Worm (Caenorhabditis elegans) whole organism, L1 larva: ENCODE measurements around the gene fdgt-1.

Source experiments
- C16A3.4 ChIP-seq: fragments of 150-350 bp; optimal IDR thresholded peaks from 2 replicates; lab custom pipeline; 2014; ENCODE audit warnings: missing biosample characterization, missing genetic modification characterization
- F16B12.6 ChIP-seq: fragments of 150-350 bp; optimal IDR thresholded peaks from 2 replicates; lab custom pipeline; 2014; ENCODE audit warnings: missing biosample characterization, missing genetic modification characterization
- alr-1 ChIP-seq: fragments of 200-800 bp; sonication (Bioruptor generic); optimal IDR thresholded peaks from 2 replicates; lab custom pipeline; 2018; ENCODE audit warnings: borderline replicate concordance, mild to moderate bottlenecking, missing genetic modification characterization, missing compliant biosample characterization
- ceh-63 ChIP-seq: fragments of 200-800 bp; sonication (Bioruptor generic); optimal IDR thresholded peaks from 2 replicates; lab custom pipeline; 2018; ENCODE audit warnings: mild to moderate bottlenecking, missing genetic modification characterization, missing compliant biosample characterization
- ceh-8 ChIP-seq: fragments of 200-800 bp; sonication (Bioruptor generic); optimal IDR thresholded peaks from 2 replicates; lab custom pipeline; 2018; ENCODE audit warnings: mild to moderate bottlenecking, missing genetic modification characterization, moderate library complexity, missing compliant biosample characterization
- ceh-90 ChIP-seq: sonication (generic microtip); optimal IDR thresholded peaks from 2 replicates; lab custom pipeline; 2016; ENCODE audit warnings: missing genetic modification characterization, missing compliant biosample characterization
- ces-1 ChIP-seq: fragments of 150-350 bp; optimal IDR thresholded peaks from 2 replicates; lab custom pipeline; 2014; ENCODE audit warnings: missing biosample characterization, missing genetic modification reagents, missing genetic modification characterization
- dpl-1 ChIP-seq, 3 experiments: fragments of 150-350 bp in 2 of 3; sonication (generic microtip) in 1 of 3; optimal IDR thresholded peaks; 2 replicates each; lab custom pipeline; 2014 to 2017; ENCODE audit warnings: missing biosample characterization in 3 of 3, missing genetic modification characterization in 3 of 3, missing genetic modification reagents in 3 of 3
- efl-1 ChIP-seq, 4 experiments: fragments of 150-350 bp; optimal IDR thresholded peaks in 3 of 4; peaks in 1 of 4; 1 replicate in 1 of 4; 2 replicates in 3 of 4; lab custom pipeline; 2014; ENCODE audit warnings: missing biosample characterization in 2 of 4, missing genetic modification characterization in 2 of 4, missing genetic modification reagents in 2 of 4
- grh-1 ChIP-seq: fragments of 200-800 bp; sonication (Bioruptor generic); IDR thresholded peaks from 2 replicates; pipeline ENCODE4 v1.3.6; 2022; ENCODE audit warnings: missing genetic modification reagents, missing genetic modification characterization, missing compliant biosample characterization
- hlh-17 ChIP-seq: fragments of 200-800 bp; sonication (Bioruptor generic); optimal IDR thresholded peaks from 2 replicates; lab custom pipeline; 2018; ENCODE audit warnings: missing genetic modification characterization, mild to moderate bottlenecking, missing compliant biosample characterization, moderate library complexity, borderline replicate concordance
- hlh-4 ChIP-seq: sonication (generic microtip); optimal IDR thresholded peaks from 2 replicates; lab custom pipeline; 2016; ENCODE audit warnings: mild to moderate bottlenecking, missing genetic modification characterization, missing compliant biosample characterization
- hpl-2 ChIP-seq: fragments of 150-350 bp; optimal IDR thresholded peaks from 2 replicates; lab custom pipeline; 2014; ENCODE audit warnings: missing biosample characterization, missing genetic modification reagents, missing genetic modification characterization
- isw-1 ChIP-seq: fragments of 200-800 bp; sonication (Bioruptor generic); IDR thresholded peaks from 2 replicates; pipeline ENCODE4 v1.3.6; 2022; ENCODE audit warnings: missing genetic modification characterization, missing compliant biosample characterization
- lin-15B ChIP-seq: fragments of 150-350 bp; sonication (generic microtip); optimal IDR thresholded peaks from 3 replicates; lab custom pipeline; 2014; ENCODE audit warnings: missing biosample characterization, missing genetic modification characterization
- lin-35 ChIP-seq, 2 experiments: fragments of 150-350 bp; optimal IDR thresholded peaks; 2 replicates each; lab custom pipeline; 2014; ENCODE audit warnings: missing biosample characterization in 2 of 2, missing genetic modification characterization in 2 of 2, missing genetic modification reagents in 2 of 2
- lin-39 ChIP-seq: fragments of 150-350 bp; optimal IDR thresholded peaks from 2 replicates; lab custom pipeline; 2014; ENCODE audit warnings: missing biosample characterization, missing genetic modification reagents, missing genetic modification characterization
- lsy-2 ChIP-seq, 2 experiments: fragments of 150-350 bp; optimal IDR thresholded peaks; 2 replicates each; lab custom pipeline; 2014; ENCODE audit warnings: missing biosample characterization in 2 of 2, missing genetic modification characterization in 2 of 2
- mab-9 ChIP-seq: fragments of 200-800 bp; sonication (Bioruptor generic); IDR thresholded peaks from 2 replicates; pipeline ENCODE4 v1.3.6; 2022; ENCODE audit warnings: missing genetic modification reagents, missing genetic modification characterization, missing compliant biosample characterization
- mdl-1 ChIP-seq, 2 experiments: fragments of 150-350 bp; optimal IDR thresholded peaks; 2 replicates each; lab custom pipeline; 2014 to 2017; ENCODE audit warnings: missing biosample characterization in 2 of 2, missing genetic modification characterization in 2 of 2, inconsistent platforms in 1 of 2
- mef-2 ChIP-seq: fragments of 150-350 bp; optimal IDR thresholded peaks from 2 replicates; lab custom pipeline; 2014; ENCODE audit warnings: missing biosample characterization, missing genetic modification characterization
- nhr-12 ChIP-seq: sonication (generic microtip); optimal IDR thresholded peaks from 2 replicates; lab custom pipeline; 2017; ENCODE audit warnings: missing biosample characterization, missing genetic modification characterization
- nhr-20 ChIP-seq: sonication (generic microtip); optimal IDR thresholded peaks from 2 replicates; lab custom pipeline; 2016; ENCODE audit warnings: mild to moderate bottlenecking, missing genetic modification characterization, missing compliant biosample characterization
- nhr-237 ChIP-seq: fragments of 150-350 bp; optimal IDR thresholded peaks from 2 replicates; lab custom pipeline; 2014; ENCODE audit warnings: missing biosample characterization, missing genetic modification characterization
- nhr-47 ChIP-seq: sonication (generic microtip); optimal IDR thresholded peaks from 2 replicates; lab custom pipeline; 2016; ENCODE audit warnings: mild to moderate bottlenecking, missing genetic modification characterization, moderate library complexity, missing compliant biosample characterization
- nhr-71 ChIP-seq: sonication (generic microtip); optimal IDR thresholded peaks from 2 replicates; lab custom pipeline; 2016; ENCODE audit warnings: mild to moderate bottlenecking, missing genetic modification characterization, moderate library complexity, missing compliant biosample characterization
- nhr-76 ChIP-seq: sonication (generic microtip); optimal IDR thresholded peaks from 2 replicates; lab custom pipeline; 2017; ENCODE audit warnings: missing biosample characterization, missing genetic modification characterization
- nhr-77 ChIP-seq: fragments of 150-350 bp; optimal IDR thresholded peaks from 2 replicates; lab custom pipeline; 2014; ENCODE audit warnings: missing biosample characterization, missing genetic modification characterization
- pqm-1 ChIP-seq: sonication (generic microtip); optimal IDR thresholded peaks from 3 replicates; lab custom pipeline; 2017; ENCODE audit warnings: missing biosample characterization, missing genetic modification characterization
- snpc-4 ChIP-seq: fragments of 150-350 bp; optimal IDR thresholded peaks from 2 replicates; lab custom pipeline; 2014; ENCODE audit warnings: missing biosample characterization, missing genetic modification characterization
- snu-23 ChIP-seq: sonication (generic microtip); optimal IDR thresholded peaks from 2 replicates; lab custom pipeline; 2016; ENCODE audit warnings: missing genetic modification characterization, missing compliant biosample characterization
- sptf-1 ChIP-seq: fragments of 150-350 bp; optimal IDR thresholded peaks from 2 replicates; lab custom pipeline; 2014; ENCODE audit warnings: missing biosample characterization, missing genetic modification characterization
- sup-37 ChIP-seq: fragments of 200-800 bp; sonication (Bioruptor generic); optimal IDR thresholded peaks from 2 replicates; lab custom pipeline; 2018; ENCODE audit warnings: mild to moderate bottlenecking, missing genetic modification characterization, missing compliant biosample characterization
- swsn-7 ChIP-seq: sonication (generic microtip); optimal IDR thresholded peaks from 2 replicates; lab custom pipeline; 2016; ENCODE audit warnings: missing genetic modification characterization, missing compliant biosample characterization
- tbx-2 ChIP-seq: sonication (generic microtip); optimal IDR thresholded peaks from 2 replicates; lab custom pipeline; 2016; ENCODE audit warnings: missing genetic modification characterization, missing compliant biosample characterization
- unc-30 ChIP-seq: sonication (generic microtip); optimal IDR thresholded peaks from 2 replicates; lab custom pipeline; 2017; ENCODE audit warnings: missing biosample characterization, missing genetic modification characterization
- unc-62 ChIP-seq: fragments of 150-350 bp; optimal IDR thresholded peaks from 2 replicates; lab custom pipeline; 2014; ENCODE audit warnings: missing biosample characterization, missing genetic modification reagents, missing genetic modification characterization
- unc-86 ChIP-seq: sonication (generic microtip); optimal IDR thresholded peaks from 2 replicates; lab custom pipeline; 2016; ENCODE audit warnings: missing genetic modification characterization, missing compliant biosample characterization
- xbp-1 ChIP-seq: sonication (generic microtip); optimal IDR thresholded peaks from 2 replicates; lab custom pipeline; 2016; ENCODE audit warnings: missing genetic modification characterization, missing compliant biosample characterization
- zag-1 ChIP-seq: fragments of 150-350 bp; optimal IDR thresholded peaks from 2 replicates; lab custom pipeline; 2014; ENCODE audit warnings: missing biosample characterization, missing genetic modification characterization
- zip-4 ChIP-seq: fragments of 200-800 bp; sonication (Bioruptor generic); optimal IDR thresholded peaks from 2 replicates; lab custom pipeline; 2018; ENCODE audit warnings: mild to moderate bottlenecking, missing genetic modification characterization, moderate library complexity, missing compliant biosample characterization
- ztf-11 ChIP-seq, 2 experiments: sonication (generic microtip); optimal IDR thresholded peaks; 2 replicates each; lab custom pipeline; 2016 to 2017; ENCODE audit warnings: missing genetic modification characterization in 2 of 2, missing biosample characterization in 1 of 2, missing compliant biosample characterization in 1 of 2

fdgt-1 gene

ce11 chrII:1521956-1522355 lies 17.6 kb downstream of the fdgt-1 start:
- TF ChIP-seq lin-15B (tag; lab: Kevin White, UChicago): no peak
- TF ChIP-seq sup-37 (GFP tag; lab: Kevin White, UChicago): no peak
- TF ChIP-seq ceh-90 (tag; lab: Kevin White, UChicago): no peak
- no peak for TF ChIP-seq zag-1 (tag; lab: Kevin White, UChicago)
- TF ChIP-seq grh-1 (GFP tag; lab: Robert Waterston, UW): no peak
- TF ChIP-seq unc-30: no peak
- no peak for TF ChIP-seq mab-9 (GFP tag; lab: Robert Waterston, UW)
- TF ChIP-seq isw-1 (GFP tag; lab: Robert Waterston, UW): no peak
- no peak for TF ChIP-seq ceh-8 (GFP tag; lab: Kevin White, UChicago)
- no peak for TF ChIP-seq ces-1 (GFP tag; lab: Kevin White, UChicago)
- no peak for TF ChIP-seq mef-2

- TF ChIP-seq efl-1 (optimal IDR thresholded peaks at IDR 0.05; lab: Kevin White, UChicago): no peak
- TF ChIP-seq efl-1 (GFP tag; optimal IDR thresholded peaks at IDR 0.05 in 1 of 2; lab: Kevin White, UChicago): peak in 1 of 2 experiments; percentile 66
- TF ChIP-seq lsy-2 (tag; optimal IDR thresholded peaks at IDR 0.05; lab: Kevin White, UChicago): no peak
These were observed 21.1 kb downstream of the fdgt-1 start, which contains the start of gene Y51H7BR.7 for ce11 chrII:1525498-1525897. Y51H7BR.7 (minus strand) TSS chrII:1525598.

ce11 chrII:1529057-1529456 lies 24.7 kb downstream of the fdgt-1 start, which contains the start of gene Y51H7BR.4:
Y51H7BR.4 (plus strand) TSS chrII:1529357.
- TF ChIP-seq mab-9 (GFP tag; lab: Robert Waterston, UW) (no peak), unc-62 (GFP tag; lab: Kevin White, UChicago) (no peak), alr-1 (tag; lab: Kevin White, UChicago) (no peak), sup-37 (GFP tag; lab: Kevin White, UChicago) (no peak), lin-39 (no peak), snpc-4 (tag; lab: Kevin White, UChicago) (no peak), nhr-237 (tag; lab: Kevin White, UChicago) (no peak), xbp-1 (tag; lab: Kevin White, UChicago) (no peak), ceh-90 (tag; lab: Kevin White, UChicago) (no peak), swsn-7 (tag; lab: Kevin White, UChicago) (no peak), dpl-1 (GFP tag; optimal IDR thresholded peaks at IDR 0.05; lab: Kevin White, UChicago) (no peak), ztf-11 (tag; optimal IDR thresholded peaks at IDR 0.05; lab: Kevin White, UChicago) (no peak), ceh-63 (no peak), tbx-2 (no peak), nhr-47 (tag; lab: Kevin White, UChicago) (no peak)

ce11 chrII:1535931-1536330 lies 31.6 kb downstream of the fdgt-1 start, which contains the start of gene fbxb-43:
fbxb-43 (plus strand) TSS chrII:1536231.
- TF ChIP-seq snpc-4 (tag; lab: Kevin White, UChicago) (no peak), snu-23 (no peak), nhr-71 (no peak)

ce11 chrII:1537321-1537720 lies 33.0 kb downstream of the fdgt-1 start, which contains the start of gene fbxb-42:
fbxb-42 (plus strand) TSS chrII:1537621.
- no peak for TF ChIP-seq C16A3.4 (tag; lab: Kevin White, UChicago)
- no peak for TF ChIP-seq hpl-2 (GFP tag; lab: Kevin White, UChicago)
- TF ChIP-seq nhr-237 (tag; lab: Kevin White, UChicago): no peak
- TF ChIP-seq hlh-4 (tag; lab: Kevin White, UChicago): no peak
- no peak for TF ChIP-seq ceh-8 (GFP tag; lab: Kevin White, UChicago)
- TF ChIP-seq nhr-76 (tag; lab: Kevin White, UChicago): no peak
- TF ChIP-seq unc-86 (tag; lab: Kevin White, UChicago): no peak
- no peak for TF ChIP-seq sptf-1 (tag; lab: Kevin White, UChicago)
- TF ChIP-seq nhr-77 (tag; lab: Kevin White, UChicago): no peak
- TF ChIP-seq lin-35 (GFP tag; optimal IDR thresholded peaks at IDR 0.05; lab: Kevin White, UChicago): no peak
- TF ChIP-seq zip-4 (GFP tag; lab: Kevin White, UChicago): no peak
- TF ChIP-seq nhr-12 (tag; lab: Kevin White, UChicago): no peak
- no peak for TF ChIP-seq hlh-17 (GFP tag; lab: Kevin White, UChicago)
- TF ChIP-seq F16B12.6: no peak
- no peak for TF ChIP-seq nhr-71
- TF ChIP-seq pqm-1 (tag; lab: Kevin White, UChicago): no peak
- no peak for TF ChIP-seq nhr-20 (tag; lab: Kevin White, UChicago)
- TF ChIP-seq ceh-63: no peak
- TF ChIP-seq lin-39: no peak
- no peak for TF ChIP-seq mdl-1 (tag; optimal IDR thresholded peaks at IDR 0.05; lab: Kevin White, UChicago)
- TF ChIP-seq, all 84 proteins: peak for 0
